Worm (Caenorhabditis elegans): ENCODE results near the gene K12H6.5.

ce11 chrII:2787849-2788248 lies 38.1 kb downstream of the K12H6.5 start:
- no peak for TF ChIP-seq nhr-76 (tag; optimal IDR thresholded peaks at IDR 0.05)
- no peak for TF ChIP-seq ama-1 (optimal IDR thresholded peaks at IDR 0.05)
- no peak for TF ChIP-seq nhr-237 (tag; optimal IDR thresholded peaks at IDR 0.05)
- no peak for TF ChIP-seq snpc-4 (tag; optimal IDR thresholded peaks at IDR 0.05)
- TF ChIP-seq nhr-23 (tag; optimal IDR thresholded peaks at IDR 0.05): no peak
- no peak for TF ChIP-seq nhr-12 (tag; optimal IDR thresholded peaks at IDR 0.05)
- no peak for TF ChIP-seq sea-2 (GFP tag; optimal IDR thresholded peaks at IDR 0.05)
